Worm (Caenorhabditis elegans) whole organism, L3 larva: Measurements from ENCODE around the gene ZK813.1.
A peak's percentile ranks its signal among the peaks of the same experiment; 100 is the strongest.

Experiments used
- aly-2 ChIP-seq: fragments of 150-350 bp; optimal IDR thresholded peaks from 2 replicates; lab custom pipeline; 2014; ENCODE audit warnings: missing biosample characterization, missing genetic modification characterization
- egl-5 ChIP-seq: fragments of 150-350 bp; optimal IDR thresholded peaks from 2 replicates; lab custom pipeline; 2017; ENCODE audit warnings: missing biosample characterization, missing genetic modification reagents, missing genetic modification characterization, inconsistent platforms
- elt-3 ChIP-seq, 3 experiments: fragments of 150-350 bp in 1 of 3; sonication (generic microtip) in 2 of 3; optimal IDR thresholded peaks; 2 replicates in 2 of 3; 4 replicates in 1 of 3; lab custom pipeline; 2014 to 2017; ENCODE audit warnings: missing biosample characterization in 3 of 3, missing genetic modification characterization in 3 of 3
- fos-1 ChIP-seq: fragments of 150-350 bp; optimal IDR thresholded peaks from 2 replicates; lab custom pipeline; 2014; ENCODE audit warnings: missing biosample characterization, missing genetic modification characterization
- lin-39 ChIP-seq: fragments of 150-350 bp; optimal IDR thresholded peaks from 2 replicates; lab custom pipeline; 2018; ENCODE audit warnings: missing biosample characterization, missing genetic modification reagents, missing genetic modification characterization
- nfya-1 ChIP-seq: sonication (generic microtip); optimal IDR thresholded peaks from 2 replicates; lab custom pipeline; 2017; ENCODE audit warnings: missing genetic modification characterization, mild to moderate bottlenecking, missing compliant biosample characterization, antibody characterized with exemption, moderate library complexity; ENCODE audit not compliant: insufficient read depth
- nhr-11 ChIP-seq: fragments of 150-350 bp; optimal IDR thresholded peaks from 2 replicates; lab custom pipeline; 2014; ENCODE audit warnings: missing biosample characterization, missing genetic modification characterization
- nhr-76 ChIP-seq: fragments of 150-350 bp; sonication (generic microtip); optimal IDR thresholded peaks from 5 replicates; lab custom pipeline; 2014; ENCODE audit warnings: missing biosample characterization, missing genetic modification characterization
- snpc-4 ChIP-seq: fragments of 150-350 bp; optimal IDR thresholded peaks from 2 replicates; lab custom pipeline; 2014; ENCODE audit warnings: missing biosample characterization, missing genetic modification characterization
- tbx-2 ChIP-seq: sonication (generic microtip); optimal IDR thresholded peaks from 2 replicates; lab custom pipeline; 2016; ENCODE audit warnings: mild to moderate bottlenecking, missing genetic modification characterization, missing compliant biosample characterization

- peak; percentile 21 for TF ChIP-seq lin-39 (tag; lab: Kevin White, UChicago)
- no peak for TF ChIP-seq nhr-76
- TF ChIP-seq fos-1 (tag; lab: Kevin White, UChicago), result no peak
- TF ChIP-seq aly-2 (tag; lab: Kevin White, UChicago), result no peak
- peak; percentile 1 for TF ChIP-seq snpc-4 (tag; lab: Kevin White, UChicago)
- no peak for TF ChIP-seq nhr-11 (tag; lab: Kevin White, UChicago)
- TF ChIP-seq elt-3 (tag; optimal IDR thresholded peaks at IDR 0.05; lab: Kevin White, UChicago), result no peak
- TF ChIP-seq egl-5, result no peak
- TF ChIP-seq tbx-2 (tag; lab: Kevin White, UChicago), result no peak
- peak; percentile 23 for TF ChIP-seq nfya-1
These were observed 26.1 kb downstream of the ZK813.1 start for ce11 chrX:3472226-3472625.
